Worm (Caenorhabditis elegans) whole organism, midembryonic: ENCODE results near the gene nhr-10.

Experiments
- T22C8.4 ChIP-seq: fragments of 200-800 bp; sonication (Bioruptor generic); IDR thresholded peaks from 2 replicates; pipeline ENCODE4 v1.3.6; 2022; ENCODE audit warnings: missing genetic modification characterization, missing compliant biosample characterization
- cog-1 ChIP-seq: sonication (generic microtip); optimal IDR thresholded peaks from 2 replicates; lab custom pipeline; 2016; ENCODE audit warnings: missing genetic modification characterization, missing compliant biosample characterization
- flt-1 ChIP-seq: fragments of 200-800 bp; sonication (Bioruptor generic); IDR thresholded peaks from 2 replicates; pipeline ENCODE4 v1.3.6; 2022; ENCODE audit warnings: missing genetic modification characterization, missing compliant biosample characterization
- klf-2 ChIP-seq: fragments of 200-800 bp; sonication (Bioruptor generic); conservative IDR thresholded peaks from 2 replicates; pipeline ENCODE4 v1.3.6; 2022; ENCODE audit warnings: missing genetic modification reagents, missing genetic modification characterization, missing compliant biosample characterization
- ztf-29 ChIP-seq: fragments of 200-800 bp; sonication (Bioruptor generic); IDR thresholded peaks from 2 replicates; pipeline ENCODE4 v1.3.6; 2022; ENCODE audit warnings: missing genetic modification reagents, missing genetic modification characterization, missing compliant biosample characterization

DNA sequence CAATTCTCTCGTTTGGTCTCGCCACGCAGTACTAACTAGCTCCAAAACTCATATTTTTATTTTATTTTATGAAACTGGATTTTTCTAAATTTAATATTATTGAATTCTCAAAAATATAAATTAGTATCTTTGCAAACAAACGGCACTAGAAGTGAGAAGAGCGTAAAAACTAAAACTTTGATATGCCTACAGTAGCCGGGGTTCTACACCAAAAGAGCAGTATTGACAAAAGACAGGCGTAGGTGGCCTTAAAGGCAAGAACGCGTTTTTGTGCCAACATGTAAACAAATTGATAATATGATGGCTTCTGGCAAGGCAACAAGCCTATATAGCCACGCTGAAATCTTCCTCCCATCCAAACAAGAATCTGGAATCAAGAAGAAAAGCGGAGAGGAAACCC lies 52.7 kb downstream of the nhr-10 start, which contains the start of gene R01H2.1:
- TF ChIP-seq cog-1 (tag; lab: Kevin White, UChicago) (no peak), T22C8.4 (GFP tag; lab: Robert Waterston, UW) (no peak), ztf-29 (GFP tag; lab: Robert Waterston, UW) (no peak), flt-1 (GFP tag; lab: Robert Waterston, UW) (no peak), klf-2 (GFP tag; lab: Robert Waterston, UW) (no peak)
